Worm (Caenorhabditis elegans): ENCODE data around the gene hpo-9.

The hpo-9 gene

ce11 chrV:7266021-7266420 is 29.1 kb upstream of the hpo-9 start, which contains the start of gene C13A2.7:
Gene C13A2.7 (plus strand): TSS chrV:7266321.
- TF ChIP-seq unc-130 (GFP tag; optimal IDR thresholded peaks at IDR 0.05) (no peak), zip-11 (GFP tag; IDR thresholded peaks at IDR 0.05) (no peak), spr-3 (GFP tag; optimal IDR thresholded peaks at IDR 0.05) (no peak), ceh-44 (GFP tag; IDR thresholded peaks at IDR 0.05) (no peak), dmd-8 (GFP tag; IDR thresholded peaks at IDR 0.05) (no peak), hif-1 (tag; optimal IDR thresholded peaks at IDR 0.05) (no peak), daf-8 (GFP tag; IDR thresholded peaks at IDR 0.05) (no peak), unc-62 (GFP tag; optimal IDR thresholded peaks at IDR 0.05 in 1 of 2) (no peak), unc-62 (tag; optimal IDR thresholded peaks at IDR 0.05) (no peak), dmd-9 (GFP tag; IDR thresholded peaks at IDR 0.05) (no peak), duxl-1 (tag; optimal IDR thresholded peaks at IDR 0.05; ENCODE audit: poor library complexity) (no peak)

- TF ChIP-seq nhr-111 (GFP tag; optimal IDR thresholded peaks at IDR 0.05) = no peak
- no peak for TF ChIP-seq lin-15B (tag; optimal IDR thresholded peaks at IDR 0.05)
- TF ChIP-seq gei-8 (GFP tag; optimal IDR thresholded peaks at IDR 0.05) = no peak
- no peak for TF ChIP-seq lin-29 (GFP tag; IDR thresholded peaks at IDR 0.05)
- TF ChIP-seq nhr-42 (GFP tag; IDR thresholded peaks at IDR 0.05) = no peak
- no peak for TF ChIP-seq zip-11 (GFP tag; IDR thresholded peaks at IDR 0.05)
- TF ChIP-seq zfp-3 (GFP tag; conservative IDR thresholded peaks at IDR 0.05) = no peak
- no peak for TF ChIP-seq mxl-3 (GFP tag; optimal IDR thresholded peaks at IDR 0.05)
- TF ChIP-seq nhr-77 (tag; optimal IDR thresholded peaks at IDR 0.05) = no peak
- TF ChIP-seq pqm-1 (tag; optimal IDR thresholded peaks at IDR 0.05) = no peak
- no peak for TF ChIP-seq pha-4 (GFP tag; IDR thresholded peaks at IDR 0.05)
- TF ChIP-seq pha-4 (tag; optimal IDR thresholded peaks at IDR 0.05) = no peak
- TF ChIP-seq egl-43 (GFP tag; IDR thresholded peaks at IDR 0.05) = no peak
- no peak for TF ChIP-seq madf-9 (GFP tag; conservative IDR thresholded peaks at IDR 0.05)
- no peak for TF ChIP-seq unc-62 (GFP tag; optimal IDR thresholded peaks at IDR 0.05 in 1 of 2)
- TF ChIP-seq unc-62 (tag; optimal IDR thresholded peaks at IDR 0.05) = no peak
- TF ChIP-seq vab-7 (GFP tag; IDR thresholded peaks at IDR 0.05) = no peak
- TF ChIP-seq hlh-11 (tag; optimal IDR thresholded peaks at IDR 0.05) = no peak
- TF ChIP-seq mdl-1 (tag; optimal IDR thresholded peaks at IDR 0.05) = no peak
- TF ChIP-seq fkh-10 (GFP tag; optimal IDR thresholded peaks at IDR 0.05) = no peak
Observed at ce11 chrV:7264042-7264441, 27.1 kb upstream of the hpo-9 start, which contains the start of gene C13A2.9. Gene C13A2.9 (minus strand): TSS chrV:7264142.

- TF ChIP-seq madf-9 (GFP tag; conservative IDR thresholded peaks at IDR 0.05) (no peak), gei-8 (GFP tag; optimal IDR thresholded peaks at IDR 0.05) (no peak), cey-2 (tag; optimal IDR thresholded peaks at IDR 0.05; ENCODE audit: borderline replicate concordance, insufficient read depth) (no peak), dpl-1 (GFP tag; optimal IDR thresholded peaks at IDR 0.05) (no peak), lin-38 (GFP tag; IDR thresholded peaks at IDR 0.05) (no peak), Y5F2A.4 (GFP tag; optimal IDR thresholded peaks at IDR 0.05) (no peak), zfp-2 (tag; optimal IDR thresholded peaks at IDR 0.05) (no peak), F37D6.2 (tag; optimal IDR thresholded peaks at IDR 0.05) (no peak), mxl-2 (GFP tag; conservative IDR thresholded peaks at IDR 0.05) (no peak), unc-130 (GFP tag; optimal IDR thresholded peaks at IDR 0.05) (no peak), dmd-6 (GFP tag; IDR thresholded peaks at IDR 0.05) (no peak)
Observed at ce11 chrV:7258965-7259364, 22.0 kb upstream of the hpo-9 start, which contains the start of gene C13A2.12. Gene C13A2.12 (plus strand): TSS chrV:7259265.

- TF ChIP-seq daf-19 (GFP tag; conservative IDR thresholded peaks at IDR 0.05) (no peak), pha-4 (GFP tag; IDR thresholded peaks at IDR 0.05) (no peak), pha-4 (tag; optimal IDR thresholded peaks at IDR 0.05) (no peak), daf-8 (GFP tag; IDR thresholded peaks at IDR 0.05) (no peak), zip-11 (GFP tag; IDR thresholded peaks at IDR 0.05) (no peak), nhr-102 (tag; optimal IDR thresholded peaks at IDR 0.05) (no peak), nhr-48 (tag; optimal IDR thresholded peaks at IDR 0.05) (no peak), Y105C5A.15 (GFP tag; IDR thresholded peaks at IDR 0.05) (no peak), lin-15B (tag; optimal IDR thresholded peaks at IDR 0.05) (no peak), lin-1 (GFP tag; IDR thresholded peaks at IDR 0.05) (no peak), lin-39 (tag; optimal IDR thresholded peaks at IDR 0.05) (no peak), tag-97 (GFP tag; IDR thresholded peaks at IDR 0.05) (no peak), T26A8.4 (GFP tag; IDR thresholded peaks at IDR 0.05) (no peak), saeg-2 (GFP tag; IDR thresholded peaks at IDR 0.05) (no peak)
Observed at ce11 chrV:7255095-7255494, 18.2 kb upstream of the hpo-9 start, which contains the start of gene C05C8.8. Gene C05C8.8 (minus strand): TSS chrV:7255195.
